Comparison of ENCODE assay signal across 2 worm cellular contexts in the genomic region with DNA sequence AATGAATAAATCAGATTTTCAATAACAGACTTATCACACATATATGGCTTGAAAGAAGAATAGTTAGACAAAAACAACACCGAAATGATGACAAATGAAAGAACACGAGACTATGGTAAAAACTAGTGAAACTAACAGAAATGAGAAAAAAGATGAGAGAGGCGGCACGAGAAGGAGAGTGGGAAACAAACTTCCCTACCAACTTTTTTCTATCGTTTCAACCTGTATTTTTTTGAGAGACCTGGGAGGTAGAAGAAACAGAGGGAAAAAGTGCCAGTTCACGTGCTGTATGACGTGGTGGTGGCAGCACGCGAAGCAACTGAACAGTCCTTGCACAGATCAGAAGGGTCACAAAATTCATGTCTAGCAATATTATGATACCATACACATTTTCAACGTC.
TF ChIP-seq lines count a peak whose summit lies in the region.

No protein-coding gene starts in this region.

TF ChIP-seq in whole organism, L1 larva, 84 proteins besides CTCF, POLR2A, EP300 and RAD21 (continued from another document and continues in another):
- no peak for TF ChIP-seq dsc-1 (tag; optimal IDR thresholded peaks at IDR 0.05; lab: Kevin White, UChicago)
- peak; percentile 59 for TF ChIP-seq tbx-2 (tag; optimal IDR thresholded peaks at IDR 0.05; lab: Kevin White, UChicago)
- no peak for TF ChIP-seq unc-130 (tag; optimal IDR thresholded peaks at IDR 0.05; lab: Kevin White, UChicago)
- TF ChIP-seq lin-15B (tag; optimal IDR thresholded peaks at IDR 0.05; lab: Kevin White, UChicago) = no peak
- TF ChIP-seq jun-1 (tag; optimal IDR thresholded peaks at IDR 0.05; lab: Kevin White, UChicago) = no peak
- no peak for TF ChIP-seq mab-9 (GFP tag; IDR thresholded peaks at IDR 0.05; lab: Robert Waterston, UW)
- peak; percentile 95 for TF ChIP-seq nhr-85 (tag; lab: Kevin White, UChicago)
- no peak for TF ChIP-seq efl-1 (optimal IDR thresholded peaks at IDR 0.05; lab: Kevin White, UChicago)
- no peak for TF ChIP-seq efl-1 (GFP tag; optimal IDR thresholded peaks at IDR 0.05 in 1 of 2; lab: Kevin White, UChicago)
- TF ChIP-seq mef-2 (tag; optimal IDR thresholded peaks at IDR 0.05; lab: Kevin White, UChicago) = no peak
- TF ChIP-seq nhr-71 (tag; optimal IDR thresholded peaks at IDR 0.05; lab: Kevin White, UChicago) = peak; percentile 84
- no peak for TF ChIP-seq egl-27 (tag; optimal IDR thresholded peaks at IDR 0.05; lab: Kevin White, UChicago)
- peak; percentile 84 for TF ChIP-seq lin-14 (GFP tag; optimal IDR thresholded peaks at IDR 0.05; lab: Kevin White, UChicago)
- TF ChIP-seq C16A3.4 (tag; optimal IDR thresholded peaks at IDR 0.05; lab: Kevin White, UChicago) = no peak
- no peak for TF ChIP-seq vab-15 (tag; optimal IDR thresholded peaks at IDR 0.05; lab: Kevin White, UChicago)
- no peak for TF ChIP-seq isw-1 (GFP tag; IDR thresholded peaks at IDR 0.05; lab: Robert Waterston, UW)
- no peak for TF ChIP-seq fkh-8 (tag; optimal IDR thresholded peaks at IDR 0.05; lab: Kevin White, UChicago)
- TF ChIP-seq pax-3 (tag; optimal IDR thresholded peaks at IDR 0.05; lab: Kevin White, UChicago) = no peak
- TF ChIP-seq sup-37 (GFP tag; optimal IDR thresholded peaks at IDR 0.05; lab: Kevin White, UChicago) = no peak
- TF ChIP-seq snpc-4 (tag; optimal IDR thresholded peaks at IDR 0.05; lab: Kevin White, UChicago) = no peak
- peak; percentile 42 for TF ChIP-seq nhr-90 (tag; optimal IDR thresholded peaks at IDR 0.05; lab: Kevin White, UChicago; ENCODE audit: poor library complexity)
- TF ChIP-seq nhr-12 (tag; optimal IDR thresholded peaks at IDR 0.05; lab: Kevin White, UChicago) = no peak
- TF ChIP-seq ceh-82 (tag; optimal IDR thresholded peaks at IDR 0.05; lab: Kevin White, UChicago) = no peak
- no peak for TF ChIP-seq rnt-1 (tag; optimal IDR thresholded peaks at IDR 0.05; lab: Kevin White, UChicago)
- TF ChIP-seq nhr-237 (tag; optimal IDR thresholded peaks at IDR 0.05; lab: Kevin White, UChicago) = no peak
- TF ChIP-seq egl-13 (tag; optimal IDR thresholded peaks at IDR 0.05; lab: Kevin White, UChicago) = no peak
- TF ChIP-seq nhr-84 (tag; optimal IDR thresholded peaks at IDR 0.05; lab: Kevin White, UChicago) = no peak
- no peak for TF ChIP-seq aha-1 (tag; optimal IDR thresholded peaks at IDR 0.05; lab: Kevin White, UChicago)
- no peak for TF ChIP-seq zip-4 (GFP tag; optimal IDR thresholded peaks at IDR 0.05; lab: Kevin White, UChicago)
- no peak for TF ChIP-seq tlp-1 (tag; optimal IDR thresholded peaks at IDR 0.05; lab: Kevin White, UChicago)
- TF ChIP-seq hlh-4 (tag; optimal IDR thresholded peaks at IDR 0.05; lab: Kevin White, UChicago) = no peak
- TF ChIP-seq F16B12.6 (tag; optimal IDR thresholded peaks at IDR 0.05; lab: Kevin White, UChicago) = no peak
- TF ChIP-seq lin-35 (GFP tag; optimal IDR thresholded peaks at IDR 0.05; lab: Kevin White, UChicago) = peak in 1 of 2 experiments; percentile 75
- TF ChIP-seq pag-3 (tag; optimal IDR thresholded peaks at IDR 0.05; lab: Kevin White, UChicago; ENCODE audit: borderline replicate concordance, insufficient read depth) = no peak
- TF ChIP-seq hpl-2 (GFP tag; optimal IDR thresholded peaks at IDR 0.05; lab: Kevin White, UChicago) = no peak
- TF ChIP-seq ceh-88 (GFP tag; IDR thresholded peaks at IDR 0.05; lab: Robert Waterston, UW) = no peak
- TF ChIP-seq skn-1 (tag; optimal IDR thresholded peaks at IDR 0.05; lab: Kevin White, UChicago) = peak; percentile 98
- peak; percentile 23 for TF ChIP-seq lir-3 (tag; optimal IDR thresholded peaks at IDR 0.05; lab: Kevin White, UChicago; ENCODE audit: poor library complexity)
- TF ChIP-seq ceh-90 (tag; optimal IDR thresholded peaks at IDR 0.05; lab: Kevin White, UChicago) = no peak
- TF ChIP-seq hlh-17 (GFP tag; optimal IDR thresholded peaks at IDR 0.05; lab: Kevin White, UChicago; ENCODE audit: borderline replicate concordance) = no peak
- TF ChIP-seq Y116A8C.19 (tag; optimal IDR thresholded peaks at IDR 0.05; lab: Kevin White, UChicago; ENCODE audit: borderline replicate concordance) = no peak
- TF ChIP-seq nhr-19 (GFP tag; conservative IDR thresholded peaks at IDR 0.05; lab: Robert Waterston, UW) = 0 out of 2 replicates have a peak, but pooled peaks have one; percentile 36
- TF ChIP-seq fkh-10 (GFP tag; optimal IDR thresholded peaks at IDR 0.05; lab: Kevin White, UChicago) = no peak
- no peak for TF ChIP-seq unc-98 (GFP tag; IDR thresholded peaks at IDR 0.05; lab: Robert Waterston, UW)
- TF ChIP-seq xbp-1 (tag; optimal IDR thresholded peaks at IDR 0.05; lab: Kevin White, UChicago) = no peak
- no peak for TF ChIP-seq ceh-8 (GFP tag; optimal IDR thresholded peaks at IDR 0.05; lab: Kevin White, UChicago)
- no peak for TF ChIP-seq ztf-4 (tag; optimal IDR thresholded peaks at IDR 0.05; lab: Kevin White, UChicago)
- no peak for TF ChIP-seq lin-39 (tag; optimal IDR thresholded peaks at IDR 0.05; lab: Kevin White, UChicago)
- TF ChIP-seq mep-1 (tag; optimal IDR thresholded peaks at IDR 0.05; lab: Kevin White, UChicago) = peak; percentile 45
- TF ChIP-seq ceh-63 (GFP tag; optimal IDR thresholded peaks at IDR 0.05; lab: Kevin White, UChicago) = no peak
- peak; percentile 7 to 32 for TF ChIP-seq lsy-2 (tag; optimal IDR thresholded peaks at IDR 0.05; lab: Kevin White, UChicago)
- no peak for TF ChIP-seq ets-5 (GFP tag; IDR thresholded peaks at IDR 0.05; lab: Robert Waterston, UW)
- no peak for TF ChIP-seq unc-62 (GFP tag; optimal IDR thresholded peaks at IDR 0.05; lab: Kevin White, UChicago)
- TF ChIP-seq dpl-1 (GFP tag; optimal IDR thresholded peaks at IDR 0.05; lab: Kevin White, UChicago) = no peak
- TF ChIP-seq irx-1 (tag; optimal IDR thresholded peaks at IDR 0.05; lab: Kevin White, UChicago) = no peak
- TF ChIP-seq sox-4 (tag; optimal IDR thresholded peaks at IDR 0.05; lab: Kevin White, UChicago) = no peak
- no peak for TF ChIP-seq fkh-4 (tag; optimal IDR thresholded peaks at IDR 0.05; lab: Kevin White, UChicago; ENCODE audit: borderline replicate concordance)
- peak; percentile 80 for TF ChIP-seq blmp-1 (tag; optimal IDR thresholded peaks at IDR 0.05; lab: Kevin White, UChicago)
- TF ChIP-seq nhr-76 (tag; optimal IDR thresholded peaks at IDR 0.05; lab: Kevin White, UChicago) = no peak
- peak; percentile 21 for TF ChIP-seq lin-13 (GFP tag; optimal IDR thresholded peaks at IDR 0.05; lab: Kevin White, UChicago)
- no peak for TF ChIP-seq pqm-1 (tag; optimal IDR thresholded peaks at IDR 0.05; lab: Kevin White, UChicago)
- TF ChIP-seq elt-3 (tag; optimal IDR thresholded peaks at IDR 0.05; lab: Kevin White, UChicago) = peak in 2 of 6 experiments; percentile 26 to 60
- no peak for TF ChIP-seq ztf-11 (tag; optimal IDR thresholded peaks at IDR 0.05; lab: Kevin White, UChicago)
- TF ChIP-seq swsn-7 (tag; optimal IDR thresholded peaks at IDR 0.05; lab: Kevin White, UChicago) = no peak
- TF ChIP-seq unc-30 (tag; optimal IDR thresholded peaks at IDR 0.05; lab: Kevin White, UChicago) = no peak
- TF ChIP-seq ama-1 (optimal IDR thresholded peaks at IDR 0.05; lab: Kevin White, UChicago) = no peak

TF ChIP-seq in whole organism, L2 larva, 48 proteins besides CTCF, POLR2A, EP300 and RAD21 (continued from another document):
- peak; percentile 79 for TF ChIP-seq crh-2 (tag; optimal IDR thresholded peaks at IDR 0.05; lab: Kevin White, UChicago)
- TF ChIP-seq R02D3.7 (tag; optimal IDR thresholded peaks at IDR 0.05; lab: Kevin White, UChicago) = no peak
- no peak for TF ChIP-seq ceh-16 (tag; optimal IDR thresholded peaks at IDR 0.05; lab: Kevin White, UChicago)
- TF ChIP-seq blmp-1 (tag; optimal IDR thresholded peaks at IDR 0.05; lab: Kevin White, UChicago; ENCODE audit: insufficient read depth) = peak; percentile 80
- TF ChIP-seq aly-2 (tag; optimal IDR thresholded peaks at IDR 0.05; lab: Kevin White, UChicago) = no peak
- TF ChIP-seq nhr-6 (tag; optimal IDR thresholded peaks at IDR 0.05; lab: Kevin White, UChicago) = peak; percentile 21
- TF ChIP-seq lin-39 (tag; optimal IDR thresholded peaks at IDR 0.05; lab: Kevin White, UChicago) = no peak
- TF ChIP-seq snpc-4 (tag; optimal IDR thresholded peaks at IDR 0.05; lab: Kevin White, UChicago) = no peak
- peak; percentile 93 for TF ChIP-seq skn-1 (tag; optimal IDR thresholded peaks at IDR 0.05; lab: Kevin White, UChicago)
- TF ChIP-seq F13H6.1 (tag; optimal IDR thresholded peaks at IDR 0.05; lab: Kevin White, UChicago) = no peak
- TF ChIP-seq lin-13 (GFP tag; optimal IDR thresholded peaks at IDR 0.05; lab: Kevin White, UChicago) = peak; percentile 4
- no peak for TF ChIP-seq unc-39 (tag; optimal IDR thresholded peaks at IDR 0.05; lab: Kevin White, UChicago)
- no peak for TF ChIP-seq elt-3 (tag; optimal IDR thresholded peaks at IDR 0.05; lab: Kevin White, UChicago)
- peak; percentile 53 for TF ChIP-seq sma-3 (GFP tag; optimal IDR thresholded peaks at IDR 0.05; lab: Kevin White, UChicago)
- TF ChIP-seq nhr-237 (tag; optimal IDR thresholded peaks at IDR 0.05; lab: Kevin White, UChicago) = no peak
- TF ChIP-seq sem-4 (tag; optimal IDR thresholded peaks at IDR 0.05; lab: Kevin White, UChicago) = no peak
- peak in 1 of 2 experiments; percentile 32 for TF ChIP-seq lsy-2 (tag; optimal IDR thresholded peaks at IDR 0.05; lab: Kevin White, UChicago)
- no peak for TF ChIP-seq peb-1 (tag; optimal IDR thresholded peaks at IDR 0.05; lab: Kevin White, UChicago)
- TF ChIP-seq egl-27 (tag; optimal IDR thresholded peaks at IDR 0.05; lab: Kevin White, UChicago) = peak; percentile 57
- TF ChIP-seq gmeb-1 (tag; optimal IDR thresholded peaks at IDR 0.05; lab: Kevin White, UChicago) = peak; percentile 40
- TF ChIP-seq mab-5 (tag; optimal IDR thresholded peaks at IDR 0.05; lab: Kevin White, UChicago) = no peak
- TF ChIP-seq nhr-25 (tag; optimal IDR thresholded peaks at IDR 0.05; lab: Kevin White, UChicago) = peak; percentile 72
- no peak for TF ChIP-seq ztf-11 (tag; optimal IDR thresholded peaks at IDR 0.05; lab: Kevin White, UChicago)
- TF ChIP-seq alr-1 (tag; optimal IDR thresholded peaks at IDR 0.05; lab: Kevin White, UChicago) = no peak
- peak; percentile 73 for TF ChIP-seq nhr-129 (tag; optimal IDR thresholded peaks at IDR 0.05; lab: Kevin White, UChicago)
- no peak for TF ChIP-seq nhr-10 (tag; optimal IDR thresholded peaks at IDR 0.05; lab: Kevin White, UChicago)
- no peak for TF ChIP-seq ztf-1 (GFP tag; conservative IDR thresholded peaks at IDR 0.05; lab: Robert Waterston, UW)
- no peak for TF ChIP-seq dmd-4 (tag; optimal IDR thresholded peaks at IDR 0.05; lab: Kevin White, UChicago)
- no peak for TF ChIP-seq ama-1 (optimal IDR thresholded peaks at IDR 0.05; lab: Kevin White, UChicago)
- TF ChIP-seq ZK546.5 (tag; optimal IDR thresholded peaks at IDR 0.05; lab: Kevin White, UChicago) = no peak
TF ChIP-seq in whole organism, L2 larva: peak in this region for 14.
